Fruit fly (Drosophila melanogaster) whole organism: Measurements from ENCODE around the gene CG34448.

ENCODE experiments used
- CG8478 ChIP-seq: fragments of >200 bp; optimal IDR thresholded peaks from 2 replicates; lab custom pipeline; 2018; ENCODE audit warnings: inconsistent platforms
- Dll ChIP-seq: fragments of >200 bp; optimal IDR thresholded peaks from 2 replicates; lab custom pipeline; 2017
- pan ChIP-seq: fragments of >200 bp; optimal IDR thresholded peaks from 2 replicates; lab custom pipeline; 2017

DNA sequence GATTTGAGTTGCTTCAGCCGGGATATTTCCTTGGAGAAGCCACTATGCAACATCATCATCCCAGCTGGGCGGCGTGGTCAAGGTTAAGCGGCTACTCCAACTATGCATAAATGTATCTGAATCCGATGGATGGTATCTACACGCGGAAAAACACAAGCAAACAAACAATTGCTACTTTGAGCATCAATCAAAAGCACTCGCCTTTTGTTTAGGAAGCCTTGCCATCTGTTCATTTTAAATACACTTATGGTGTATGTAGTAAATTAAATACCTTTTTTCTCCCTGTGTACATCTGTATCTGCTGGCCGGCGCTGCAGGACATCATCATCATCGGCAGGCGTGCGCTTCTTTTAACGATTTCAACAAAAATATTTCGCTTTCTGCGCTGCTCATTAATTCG, 18.5 kb upstream of the CG34448 start:
- no peak for TF ChIP-seq Dll (lab: Kevin White, UChicago)
- no peak for TF ChIP-seq pan (lab: Kevin White, UChicago)
- TF ChIP-seq CG8478 (lab: Kevin White, UChicago), result no peak
